Worm (Caenorhabditis elegans): ENCODE measurements around the gene nhr-53.

DNA sequence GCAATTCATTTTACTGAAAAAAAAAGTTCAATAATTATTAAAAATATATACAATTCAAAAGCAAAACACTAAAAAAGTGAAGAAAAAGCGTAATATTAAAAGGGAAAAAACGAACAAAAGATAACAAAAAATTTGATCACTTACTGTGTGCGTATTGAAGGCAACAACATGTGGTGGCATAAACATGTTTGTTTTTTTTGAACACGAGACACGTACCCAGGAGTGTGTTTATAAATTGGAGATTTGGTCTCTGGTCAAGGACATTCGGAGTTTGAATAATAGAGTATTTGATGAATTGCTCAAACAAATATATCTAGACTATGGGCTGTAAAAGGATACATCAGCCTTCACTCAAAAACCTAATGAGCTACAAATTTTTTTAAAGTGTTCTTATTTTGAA is 13.5 kb upstream of the nhr-53 start:
- no peak for TF ChIP-seq fkh-10 (GFP tag; optimal IDR thresholded peaks at IDR 0.05)
- TF ChIP-seq nhr-23 (tag; optimal IDR thresholded peaks at IDR 0.05): no peak
- TF ChIP-seq fos-1 (tag; optimal IDR thresholded peaks at IDR 0.05): no peak
- TF ChIP-seq ceh-82 (tag; optimal IDR thresholded peaks at IDR 0.05): no peak
- TF ChIP-seq nhr-25 (tag; optimal IDR thresholded peaks at IDR 0.05): no peak
- TF ChIP-seq skn-1 (tag; optimal IDR thresholded peaks at IDR 0.05): no peak
- no peak for TF ChIP-seq nhr-76 (tag; optimal IDR thresholded peaks at IDR 0.05)

Measured in whole organism, L3 larva.